Worm (Caenorhabditis elegans): ENCODE measurements around the gene W02H5.8.
"Not testable (repeated sequence)": the region's sequence is repeated elsewhere in the genome, so short reads cannot be mapped to it uniquely, and the experiment has no call there.

The W02H5.8 gene

ce11 chrV:2600543-2600942 is 51.9 kb downstream of the W02H5.8 start (continued):
- no peak for TF ChIP-seq sea-2 (GFP tag; IDR thresholded peaks at IDR 0.05)
- 0 out of 2 replicates have a peak, but pooled peaks have one; percentile 34 for TF ChIP-seq nfya-2 (GFP tag; IDR thresholded peaks at IDR 0.05)
- TF ChIP-seq hlh-12 (tag; optimal IDR thresholded peaks at IDR 0.05): no peak
- no peak for TF ChIP-seq him-1 (tag; optimal IDR thresholded peaks at IDR 0.05)
- TF ChIP-seq K11D2.4 (GFP tag; IDR thresholded peaks at IDR 0.05): peak; percentile 88
- no peak for TF ChIP-seq ama-1 (optimal IDR thresholded peaks at IDR 0.05)
- TF ChIP-seq ama-1 (GFP tag; optimal IDR thresholded peaks at IDR 0.05): no peak
- no peak for TF ChIP-seq unc-62 (GFP tag; optimal IDR thresholded peaks at IDR 0.05)
- no peak for TF ChIP-seq ztf-3 (GFP tag; optimal IDR thresholded peaks at IDR 0.05)
- no peak for TF ChIP-seq hrde-1 (tag; optimal IDR thresholded peaks at IDR 0.05; ENCODE audit: borderline replicate concordance)
- peak; percentile 68 for TF ChIP-seq attf-3 (GFP tag; conservative IDR thresholded peaks at IDR 0.05)
- no peak for TF ChIP-seq nhr-179 (tag; optimal IDR thresholded peaks at IDR 0.05)
- no peak for TF ChIP-seq B0019.2 (GFP tag; conservative IDR thresholded peaks at IDR 0.05)
- no peak for TF ChIP-seq nhr-90 (tag; optimal IDR thresholded peaks at IDR 0.05)
- no peak for TF ChIP-seq zim-3 (tag; optimal IDR thresholded peaks at IDR 0.05)
- TF ChIP-seq ztf-6 (GFP tag; IDR thresholded peaks at IDR 0.05): no peak
- no peak for TF ChIP-seq akir-1 (GFP tag; optimal IDR thresholded peaks at IDR 0.05)
- no peak for TF ChIP-seq bed-1 (GFP tag; IDR thresholded peaks at IDR 0.05)
- no peak for TF ChIP-seq ZK185.1 (tag; optimal IDR thresholded peaks at IDR 0.05; ENCODE audit: poor library complexity, severe bottlenecking)
- TF ChIP-seq sptf-2 (GFP tag; optimal IDR thresholded peaks at IDR 0.05): no peak
- TF ChIP-seq C06A6.2 (GFP tag; conservative IDR thresholded peaks at IDR 0.05): peak; percentile 80
- no peak for TF ChIP-seq tbx-9 (tag; optimal IDR thresholded peaks at IDR 0.05; ENCODE audit: borderline replicate concordance)
- TF ChIP-seq atf-7 (tag; optimal IDR thresholded peaks at IDR 0.05): peak; percentile 48
- peak; percentile 78 for TF ChIP-seq ceh-100 (GFP tag; IDR thresholded peaks at IDR 0.05)
- no peak for TF ChIP-seq ets-4 (GFP tag; optimal IDR thresholded peaks at IDR 0.05)
- peak; percentile 80 for TF ChIP-seq madf-6 (GFP tag; IDR thresholded peaks at IDR 0.05)
- TF ChIP-seq chd-7 (tag; optimal IDR thresholded peaks at IDR 0.05): no peak
- no peak for TF ChIP-seq snpc-1.3 (tag; optimal IDR thresholded peaks at IDR 0.05; ENCODE audit: insufficient read depth)
- peak; percentile 27 for TF ChIP-seq F23B12.7 (tag; optimal IDR thresholded peaks at IDR 0.05; ENCODE audit: insufficient read depth)
- no peak for TF ChIP-seq pha-4 (tag; optimal IDR thresholded peaks at IDR 0.05)
- TF ChIP-seq ccch-3 (GFP tag; optimal IDR thresholded peaks at IDR 0.05): no peak
- TF ChIP-seq F33H1.4 (GFP tag; IDR thresholded peaks at IDR 0.05): peak; percentile 58
- TF ChIP-seq C17E4.6 (GFP tag; IDR thresholded peaks at IDR 0.05): peak; percentile 25; the same call in 1 of the 2 replicates
- no peak for TF ChIP-seq nhr-27 (tag; optimal IDR thresholded peaks at IDR 0.05)
- TF ChIP-seq attf-5 (GFP tag; optimal IDR thresholded peaks at IDR 0.05): peak; percentile 99

- not testable (repeated sequence) for TF ChIP-seq gei-17 (GFP tag; optimal IDR thresholded peaks at IDR 0.05); madf-3 (GFP tag; IDR thresholded peaks at IDR 0.05); pbrm-1 (GFP tag; IDR thresholded peaks at IDR 0.05)
These were observed 53.6 kb downstream of the W02H5.8 start, which contains the start of gene F53E10.5 for ce11 chrV:2598830-2599229. Gene F53E10.5, minus strand, starts transcription at chrV:2598930.
